Fruit fly (Drosophila melanogaster) whole organism, wandering third instar larva: ENCODE measurements around the gene CG32573.

Experiments used
- CrebA ChIP-seq: fragments of 200-800 bp; sonication (Bioruptor generic); optimal IDR thresholded peaks from 2 replicates; lab custom pipeline; 2016; ENCODE audit warnings: missing biosample characterization, mild to moderate bottlenecking, missing genetic modification characterization, borderline replicate concordance
- Dfd ChIP-seq: fragments of >200 bp; optimal IDR thresholded peaks from 2 replicates; lab custom pipeline; 2017; ENCODE audit warnings: missing biosample characterization, missing genetic modification characterization
- GATAd ChIP-seq: sonication (Bioruptor generic); optimal IDR thresholded peaks from 2 replicates; lab custom pipeline; 2016; ENCODE audit warnings: missing biosample characterization, missing genetic modification characterization
- Hr78 ChIP-seq: fragments of >200 bp; optimal IDR thresholded peaks from 2 replicates; lab custom pipeline; 2017; ENCODE audit warnings: missing biosample characterization, missing genetic modification characterization
- Myc ChIP-seq: fragments of >200 bp; optimal IDR thresholded peaks from 2 replicates; lab custom pipeline; 2017
- OdsH ChIP-seq: fragments of 200-800 bp; sonication (Bioruptor generic); optimal IDR thresholded peaks from 2 replicates; lab custom pipeline; 2016; ENCODE audit warnings: missing biosample characterization, mild to moderate bottlenecking, missing genetic modification characterization
- dsf ChIP-seq: sonication (Bioruptor generic); optimal IDR thresholded peaks from 2 replicates; lab custom pipeline; 2016; ENCODE audit warnings: missing biosample characterization, missing genetic modification characterization, borderline replicate concordance
- fru ChIP-seq: fragments of 200-800 bp; sonication (Bioruptor generic); optimal IDR thresholded peaks from 3 replicates; lab custom pipeline; 2016; ENCODE audit warnings: missing biosample characterization, mild to moderate bottlenecking, missing genetic modification characterization
- sage ChIP-seq: fragments of 200-800 bp; sonication (Bioruptor generic); optimal IDR thresholded peaks from 2 replicates; lab custom pipeline; 2016; ENCODE audit warnings: missing biosample characterization, mild to moderate bottlenecking, missing genetic modification characterization

DNA sequence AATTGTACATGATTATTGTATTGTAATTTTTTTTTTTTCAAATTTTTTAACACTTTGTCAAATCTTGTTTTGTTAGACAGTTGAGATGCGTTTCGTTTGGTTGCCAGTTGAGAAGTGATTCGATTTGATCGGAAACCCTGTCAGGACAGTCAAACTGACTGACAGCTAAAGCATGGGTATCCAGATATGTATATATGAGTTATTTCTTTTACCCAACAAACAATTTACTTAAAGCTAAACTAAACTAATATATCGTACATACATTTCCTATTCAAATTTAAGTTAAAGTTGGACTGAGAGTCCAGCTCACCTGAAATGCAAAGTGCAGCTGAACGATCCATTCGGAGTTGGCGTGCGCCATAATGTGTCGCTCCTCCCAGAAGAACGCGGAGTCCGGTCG lies 19.0 kb upstream of the CG32573 start, which contains the start of gene CG9777:
- TF ChIP-seq dsf (GFP tag; lab: Kevin White, UChicago): no peak
- TF ChIP-seq OdsH (GFP tag; lab: Kevin White, UChicago): no peak
- no peak for TF ChIP-seq GATAd (GFP tag; lab: Kevin White, UChicago)
- TF ChIP-seq fru (GFP tag; lab: Kevin White, UChicago): no peak
- TF ChIP-seq Dfd (GFP tag; lab: Kevin White, UChicago): no peak
- TF ChIP-seq CrebA (GFP tag; lab: Kevin White, UChicago): no peak
- no peak for TF ChIP-seq Myc (lab: Kevin White, UChicago)
- no peak for TF ChIP-seq sage (GFP tag; lab: Kevin White, UChicago)
- TF ChIP-seq Hr78 (GFP tag; lab: Kevin White, UChicago): no peak
